Worm (Caenorhabditis elegans) whole organism, mixed stage, embryonic: ENCODE data around the gene H41C03.1.

Source experiments
- nhr-12 ChIP-seq: fragments of 150-350 bp; optimal IDR thresholded peaks from 2 replicates; lab custom pipeline; 2014; ENCODE audit warnings: missing biosample characterization, missing genetic modification characterization
- nhr-76 ChIP-seq: sonication (generic microtip); optimal IDR thresholded peaks from 2 replicates; lab custom pipeline; 2017; ENCODE audit warnings: missing biosample characterization, missing genetic modification characterization

DNA sequence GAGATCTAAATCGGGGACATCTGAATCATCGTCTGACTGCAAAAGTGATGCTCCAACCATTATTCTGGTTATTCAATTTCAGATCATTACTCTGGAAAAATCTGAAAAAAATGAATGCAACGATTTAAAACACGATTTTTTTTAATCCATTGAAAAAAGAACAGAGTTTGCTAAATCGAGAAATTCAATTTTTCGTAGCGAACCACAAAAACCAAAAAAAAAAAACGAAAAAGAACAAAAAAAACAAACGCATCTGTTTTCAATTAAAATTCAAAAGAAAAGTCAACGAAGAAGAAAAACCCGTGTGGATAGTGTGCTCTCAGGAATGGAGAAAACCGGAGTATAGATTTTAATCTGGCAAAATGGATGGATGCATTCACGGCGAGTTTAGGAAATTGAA lies 4.1 kb downstream of the H41C03.1 start, which contains the start of gene F55C12.4:
- TF ChIP-seq nhr-76 (tag; lab: Kevin White, UChicago): no peak
- no peak for TF ChIP-seq nhr-12
